Worm (Caenorhabditis elegans) whole organism, young adult: ENCODE measurements around the gene gmn-1.

ENCODE experiments used
- F49E8.2 ChIP-seq: sonication (generic microtip); optimal IDR thresholded peaks from 3 replicates; lab custom pipeline; 2017; ENCODE audit warnings: missing genetic modification characterization, mild to moderate bottlenecking, missing compliant biosample characterization, antibody characterized with exemption, moderate library complexity; ENCODE audit not compliant: insufficient read depth
- akir-1 ChIP-seq: fragments of 200-800 bp; sonication (Bioruptor generic); optimal IDR thresholded peaks from 2 replicates; lab custom pipeline; 2018; ENCODE audit warnings: mild to moderate bottlenecking, missing genetic modification characterization, moderate library complexity, missing compliant biosample characterization
- hmg-1.2 ChIP-seq: fragments of 200-800 bp; sonication (Bioruptor generic); IDR thresholded peaks from 2 replicates; pipeline ENCODE4 v1.3.6; 2022; ENCODE audit warnings: missing genetic modification reagents, missing genetic modification characterization, missing compliant biosample characterization
- sea-2 ChIP-seq: fragments of 200-800 bp; sonication (Bioruptor generic); IDR thresholded peaks from 2 replicates; pipeline ENCODE4 v1.3.6; 2022; ENCODE audit warnings: missing genetic modification characterization, missing compliant biosample characterization

- TF ChIP-seq sea-2 (GFP tag; lab: Robert Waterston, UW) (no peak), F49E8.2 (no peak), hmg-1.2 (no peak), akir-1 (GFP tag; lab: Kevin White, UChicago) (no peak)
Measured at ce11 chrIII:12221452-12221851, 3.7 kb downstream of the gmn-1 start.
